Worm (Caenorhabditis elegans) whole organism, early embryonic: ENCODE data around the gene gst-6.

Experiments used
- B0310.2 ChIP-seq: sonication (generic microtip); optimal IDR thresholded peaks from 2 replicates; lab custom pipeline; 2016; ENCODE audit warnings: mild to moderate bottlenecking, missing genetic modification characterization, missing compliant biosample characterization
- F13C5.2 ChIP-seq: sonication (generic microtip); optimal IDR thresholded peaks from 2 replicates; lab custom pipeline; 2017; ENCODE audit warnings: mild to moderate bottlenecking, missing genetic modification characterization, inconsistent platforms, missing compliant biosample characterization
- aly-1 ChIP-seq: sonication (generic microtip); optimal IDR thresholded peaks from 2 replicates; lab custom pipeline; 2016; ENCODE audit warnings: missing genetic modification characterization, missing compliant biosample characterization
- ama-1 ChIP-seq: fragments of 150-350 bp; optimal IDR thresholded peaks from 2 replicates; lab custom pipeline; 2014
- ceh-13 ChIP-seq: fragments of 200-800 bp; sonication (Bioruptor generic); optimal IDR thresholded peaks from 2 replicates; lab custom pipeline; 2018; ENCODE audit warnings: mild to moderate bottlenecking, missing genetic modification characterization, missing compliant biosample characterization
- ets-7 ChIP-seq: sonication (generic microtip); optimal IDR thresholded peaks from 2 replicates; lab custom pipeline; 2016; ENCODE audit warnings: missing genotype, missing genetic modification characterization, missing compliant biosample characterization
- flt-1 ChIP-seq: fragments of 200-800 bp; sonication (Bioruptor generic); IDR thresholded peaks from 2 replicates; pipeline ENCODE4 v1.3.6; 2022; ENCODE audit warnings: missing genetic modification characterization, missing compliant biosample characterization
- hnd-1 ChIP-seq: sonication (generic microtip); optimal IDR thresholded peaks from 2 replicates; lab custom pipeline; 2016; ENCODE audit warnings: missing genetic modification characterization, missing compliant biosample characterization
- pes-1 ChIP-seq: fragments of 200-800 bp; sonication (Bioruptor generic); IDR thresholded peaks from 2 replicates; pipeline ENCODE4 v1.3.6; 2022; ENCODE audit warnings: missing genetic modification reagents, missing genetic modification characterization, missing compliant biosample characterization
- scrt-1 ChIP-seq: fragments of 200-800 bp; sonication (Bioruptor generic); IDR thresholded peaks from 2 replicates; pipeline ENCODE4 v1.3.6; 2022; ENCODE audit warnings: missing genetic modification characterization, missing compliant biosample characterization
- sea-1 ChIP-seq: fragments of 200-800 bp; sonication (Bioruptor generic); conservative IDR thresholded peaks from 2 replicates; pipeline ENCODE4 v1.3.6; 2022; ENCODE audit warnings: missing genetic modification characterization, missing compliant biosample characterization
- tra-4 ChIP-seq: sonication (generic microtip); optimal IDR thresholded peaks from 2 replicates; lab custom pipeline; 2017; ENCODE audit warnings: missing genetic modification characterization, missing compliant biosample characterization

- TF ChIP-seq F13C5.2 (tag; lab: Kevin White, UChicago) (no peak), ama-1 (lab: Kevin White, UChicago) (no peak), sea-1 (GFP tag; lab: Robert Waterston, UW) (no peak), hnd-1 (tag; lab: Kevin White, UChicago) (no peak), ceh-13 (no peak), B0310.2 (no peak), scrt-1 (GFP tag; lab: Robert Waterston, UW) (no peak), pes-1 (GFP tag; lab: Robert Waterston, UW) (no peak), ets-7 (tag; lab: Kevin White, UChicago) (no peak), aly-1 (tag; lab: Kevin White, UChicago) (no peak), flt-1 (GFP tag; lab: Robert Waterston, UW) (no peak), tra-4 (tag; lab: Kevin White, UChicago) (no peak)
Observed at ce11 chrII:4884403-4884802, 4.7 kb downstream of the gst-6 start.
